Fruit fly (Drosophila melanogaster) whole organism: ENCODE results near the gene CG9452.

Experiments used
- CG8478 ChIP-seq: fragments of >200 bp; optimal IDR thresholded peaks from 2 replicates; lab custom pipeline; 2018; ENCODE audit warnings: inconsistent platforms
- Dll ChIP-seq: fragments of >200 bp; optimal IDR thresholded peaks from 2 replicates; lab custom pipeline; 2017
- EcR ChIP-seq, 2 experiments: fragments of >200 bp; optimal IDR thresholded peaks; 2 replicates each; lab custom pipeline; 2017; ENCODE audit warnings: missing biosample characterization in 2 of 2, missing genetic modification characterization in 2 of 2, missing genetic modification reagents in 2 of 2
- pan ChIP-seq: fragments of >200 bp; optimal IDR thresholded peaks from 2 replicates; lab custom pipeline; 2017
- psq ChIP-seq: fragments of >200 bp; optimal IDR thresholded peaks from 2 replicates; lab custom pipeline; 2017
- usp ChIP-seq: fragments of >200 bp; optimal IDR thresholded peaks from 2 replicates; lab custom pipeline; 2017; ENCODE audit warnings: missing biosample characterization, missing genetic modification characterization, mixed read lengths

DNA sequence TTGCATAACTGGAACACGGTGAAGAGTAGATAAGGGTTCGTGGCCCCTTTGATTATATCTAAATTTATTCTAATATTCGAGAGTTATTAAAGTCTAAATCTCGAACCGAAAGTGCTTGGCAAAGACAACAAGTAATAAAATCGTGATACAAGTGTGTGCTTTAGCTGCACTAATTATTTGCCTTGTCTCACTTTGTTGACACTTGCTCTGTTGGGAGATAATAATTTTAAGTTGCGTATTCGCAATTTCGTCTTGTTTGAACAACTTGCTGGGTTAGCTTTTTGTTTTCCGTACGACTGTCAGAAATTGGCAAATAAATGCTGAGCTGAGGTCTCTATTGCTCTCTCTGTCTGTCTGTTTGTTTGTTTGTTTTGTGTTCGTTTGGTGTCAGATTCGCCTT, 1.0 kb upstream of the CG9452 start:
- TF ChIP-seq usp (no peak), EcR (GFP tag; optimal IDR thresholded peaks at IDR 0.05; lab: Kevin White, UChicago) (no peak), psq (no peak), pan (lab: Kevin White, UChicago) (no peak), CG8478 (lab: Kevin White, UChicago) (no peak), Dll (lab: Kevin White, UChicago) (no peak)
